Fruit fly (Drosophila melanogaster): ENCODE data around the gene CG8750.
A peak's percentile ranks its signal among the peaks of the same experiment; 100 is the strongest.

CG8750 gene

dm6 chr3L:13845754-13846153, 2.9 kb upstream of the CG8750 start, which contains the start of gene Hml:
Hml (plus strand) TSS chr3L:13846054.
- TF ChIP-seq EcR (GFP tag; optimal IDR thresholded peaks at IDR 0.05) (no peak), CG10348 (GFP tag; IDR thresholded peaks at IDR 0.05) (no peak), CG4496 (GFP tag; IDR thresholded peaks at IDR 0.05) (no peak), CG8301 (tag; optimal IDR thresholded peaks at IDR 0.05) (no peak), fd96Ca (GFP tag; IDR thresholded peaks at IDR 0.05) (no peak), Ets98B (GFP tag; IDR thresholded peaks at IDR 0.05) (no peak), CG14655 (GFP tag; optimal IDR thresholded peaks at IDR 0.05) (no peak), CG9948 (tag; optimal IDR thresholded peaks at IDR 0.05) (no peak), CG17806 (tag; optimal IDR thresholded peaks at IDR 0.05) (no peak), CG13204 (GFP tag; optimal IDR thresholded peaks at IDR 0.05) (no peak)

- TF ChIP-seq EcR (GFP tag; optimal IDR thresholded peaks at IDR 0.05) (peak; percentile 95), Pif1A (GFP tag; optimal IDR thresholded peaks at IDR 0.05) (no peak)
Observed at dm6 chr3L:13845292-13845691, 2.5 kb upstream of the CG8750 start.

dm6 chr3L:13843356-13843755, 539 bp upstream of the CG8750 start, which contains the start of gene Tsp68C:
Tsp68C (plus strand) TSS chr3L:13843656.
- TF ChIP-seq D1 (tag; optimal IDR thresholded peaks at IDR 0.05) (no peak), CG8301 (tag; optimal IDR thresholded peaks at IDR 0.05) (no peak), CG10348 (GFP tag; IDR thresholded peaks at IDR 0.05) (no peak)

- TF ChIP-seq CG8159 (tag; optimal IDR thresholded peaks at IDR 0.05) (no peak), EcR (GFP tag; optimal IDR thresholded peaks at IDR 0.05) (no peak), Ets98B (GFP tag; IDR thresholded peaks at IDR 0.05) (no peak), CG17806 (tag; optimal IDR thresholded peaks at IDR 0.05) (no peak), D1 (tag; optimal IDR thresholded peaks at IDR 0.05) (no peak), CG12605 (GFP tag; IDR thresholded peaks at IDR 0.05) (no peak), Pif1A (GFP tag; optimal IDR thresholded peaks at IDR 0.05) (no peak), CG10348 (GFP tag; IDR thresholded peaks at IDR 0.05) (no peak)
Observed at dm6 chr3L:13842140-13842539, 677 bp downstream of the CG8750 start, which contains the start of gene CG8757. CG8757 (minus strand) TSS chr3L:13842240.

dm6 chr3L:13840731-13841130, 2.1 kb downstream of the CG8750 start:
- TF ChIP-seq CG15710 (tag; optimal IDR thresholded peaks at IDR 0.05) (no peak), Pif1A (GFP tag; optimal IDR thresholded peaks at IDR 0.05) (no peak), CG14655 (GFP tag; optimal IDR thresholded peaks at IDR 0.05) (no peak), Snoo (tag; optimal IDR thresholded peaks at IDR 0.05) (no peak), D1 (tag; optimal IDR thresholded peaks at IDR 0.05) (no peak), CG9948 (tag; optimal IDR thresholded peaks at IDR 0.05) (no peak), rn (GFP tag; IDR thresholded peaks at IDR 0.05) (no peak), CG32121 (GFP tag; IDR thresholded peaks at IDR 0.05) (no peak), CG8301 (tag; optimal IDR thresholded peaks at IDR 0.05) (no peak), gl (tag; optimal IDR thresholded peaks at IDR 0.05) (no peak), CG4496 (GFP tag; IDR thresholded peaks at IDR 0.05) (no peak), CG13204 (GFP tag; optimal IDR thresholded peaks at IDR 0.05) (no peak)

- no peak for TF ChIP-seq Ets98B (GFP tag; IDR thresholded peaks at IDR 0.05)
Observed at dm6 chr3L:13837456-13837855, 5.4 kb downstream of the CG8750 start, which contains the start of gene CG43184. CG43184 (plus strand) TSS chr3L:13837756.

dm6 chr3L:13803258-13803657, 39.6 kb downstream of the CG8750 start, which contains the start of gene bru3:
bru3 (minus strand) TSS chr3L:13803400.
- no peak for TF ChIP-seq Snoo (tag; optimal IDR thresholded peaks at IDR 0.05)
- no peak for TF ChIP-seq EcR (GFP tag; optimal IDR thresholded peaks at IDR 0.05)
- no peak for TF ChIP-seq CG10348 (GFP tag; IDR thresholded peaks at IDR 0.05)
- no peak for TF ChIP-seq CG17806 (tag; optimal IDR thresholded peaks at IDR 0.05)
- TF ChIP-seq CG14655 (GFP tag; optimal IDR thresholded peaks at IDR 0.05): no peak
- no peak for TF ChIP-seq rn (GFP tag; IDR thresholded peaks at IDR 0.05)
- no peak for TF ChIP-seq CG8159 (tag; optimal IDR thresholded peaks at IDR 0.05)
- TF ChIP-seq CG8301 (tag; optimal IDR thresholded peaks at IDR 0.05): no peak
- no peak for TF ChIP-seq Pif1B (GFP tag; optimal IDR thresholded peaks at IDR 0.05)
- no peak for TF ChIP-seq CG9948 (tag; optimal IDR thresholded peaks at IDR 0.05)
- TF ChIP-seq CG12605 (GFP tag; IDR thresholded peaks at IDR 0.05): no peak
- TF ChIP-seq CG15710 (tag; optimal IDR thresholded peaks at IDR 0.05): no peak
- no peak for TF ChIP-seq Pif1A (GFP tag; optimal IDR thresholded peaks at IDR 0.05)
- no peak for TF ChIP-seq Ets98B (GFP tag; IDR thresholded peaks at IDR 0.05)
- TF ChIP-seq gl (tag; optimal IDR thresholded peaks at IDR 0.05): no peak
- no peak for TF ChIP-seq fd96Ca (GFP tag; IDR thresholded peaks at IDR 0.05)
- TF ChIP-seq CG4496 (GFP tag; IDR thresholded peaks at IDR 0.05): no peak
- no peak for TF ChIP-seq CG34367 (tag; optimal IDR thresholded peaks at IDR 0.05)

Data from whole organism, pupa.